Worm (Caenorhabditis elegans): ENCODE data around the gene R09A8.5.

DNA sequence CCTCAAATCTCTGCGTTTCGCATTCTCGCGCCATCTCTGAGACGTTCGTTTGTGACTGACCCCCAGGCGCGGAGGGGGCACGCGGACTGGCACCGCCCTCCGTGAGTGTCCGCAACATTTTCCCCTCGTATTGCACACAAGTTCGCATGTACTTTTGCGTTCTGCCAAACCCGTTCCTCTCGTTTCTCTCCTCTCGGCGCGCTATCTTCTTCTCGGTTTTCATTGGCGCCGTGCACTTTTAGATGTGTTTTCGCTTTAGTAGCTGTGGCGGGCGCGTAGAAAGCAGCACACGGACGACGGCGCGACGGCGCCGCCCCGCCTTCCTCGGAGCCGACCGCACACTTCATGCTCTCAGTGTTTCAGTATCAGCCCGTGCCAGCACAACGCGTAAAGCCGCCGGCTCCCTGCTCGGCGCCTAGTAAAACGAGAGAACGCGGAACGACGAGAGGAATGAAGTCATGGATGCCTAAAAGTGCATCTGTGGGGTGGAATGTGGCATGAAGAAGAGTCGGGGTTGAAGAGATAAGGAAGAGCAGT is 15.0 kb upstream of the R09A8.5 start:
- no peak for TF ChIP-seq cog-1 (tag; optimal IDR thresholded peaks at IDR 0.05)
- TF ChIP-seq T22C8.4 (GFP tag; IDR thresholded peaks at IDR 0.05), result no peak
- TF ChIP-seq tab-1 (GFP tag; IDR thresholded peaks at IDR 0.05), result 0 out of 2 replicates have a peak, but pooled peaks have one; percentile 27
- no peak for TF ChIP-seq ref-1 (GFP tag; conservative IDR thresholded peaks at IDR 0.05)
- TF ChIP-seq med-1 (GFP tag; optimal IDR thresholded peaks at IDR 0.05; ENCODE audit: insufficient read depth), result no peak
- no peak for TF ChIP-seq ztf-29 (GFP tag; IDR thresholded peaks at IDR 0.05)
- no peak for TF ChIP-seq klf-2 (GFP tag; conservative IDR thresholded peaks at IDR 0.05)
- TF ChIP-seq flt-1 (GFP tag; IDR thresholded peaks at IDR 0.05), result no peak
